Worm (Caenorhabditis elegans) whole organism, early embryonic: ENCODE results near the gene C49C3.15.

Source experiments
- B0310.2 ChIP-seq: sonication (generic microtip); optimal IDR thresholded peaks from 2 replicates; lab custom pipeline; 2016; ENCODE audit warnings: mild to moderate bottlenecking, missing genetic modification characterization, missing compliant biosample characterization
- F13C5.2 ChIP-seq: sonication (generic microtip); optimal IDR thresholded peaks from 2 replicates; lab custom pipeline; 2017; ENCODE audit warnings: mild to moderate bottlenecking, missing genetic modification characterization, inconsistent platforms, missing compliant biosample characterization
- aly-1 ChIP-seq: sonication (generic microtip); optimal IDR thresholded peaks from 2 replicates; lab custom pipeline; 2016; ENCODE audit warnings: missing genetic modification characterization, missing compliant biosample characterization
- ama-1 ChIP-seq: fragments of 150-350 bp; optimal IDR thresholded peaks from 2 replicates; lab custom pipeline; 2014
- ceh-13 ChIP-seq: fragments of 200-800 bp; sonication (Bioruptor generic); optimal IDR thresholded peaks from 2 replicates; lab custom pipeline; 2018; ENCODE audit warnings: mild to moderate bottlenecking, missing genetic modification characterization, missing compliant biosample characterization
- ceh-36 ChIP-seq: sonication (generic microtip); optimal IDR thresholded peaks from 2 replicates; lab custom pipeline; 2016; ENCODE audit warnings: missing genetic modification characterization, inconsistent platforms, missing compliant biosample characterization
- ets-7 ChIP-seq: sonication (generic microtip); optimal IDR thresholded peaks from 2 replicates; lab custom pipeline; 2016; ENCODE audit warnings: missing genotype, missing genetic modification characterization, missing compliant biosample characterization
- flt-1 ChIP-seq: fragments of 200-800 bp; sonication (Bioruptor generic); IDR thresholded peaks from 2 replicates; pipeline ENCODE4 v1.3.6; 2022; ENCODE audit warnings: missing genetic modification characterization, missing compliant biosample characterization
- hmbx-1 ChIP-seq: sonication (generic microtip); optimal IDR thresholded peaks from 2 replicates; lab custom pipeline; 2016; ENCODE audit warnings: mild to moderate bottlenecking, missing genetic modification characterization, missing compliant biosample characterization
- hmg-4 ChIP-seq: fragments of 200-800 bp; sonication (Bioruptor generic); optimal IDR thresholded peaks from 2 replicates; lab custom pipeline; 2018; ENCODE audit warnings: mild to moderate bottlenecking, missing genetic modification characterization, missing compliant biosample characterization
- hnd-1 ChIP-seq: sonication (generic microtip); optimal IDR thresholded peaks from 2 replicates; lab custom pipeline; 2016; ENCODE audit warnings: missing genetic modification characterization, missing compliant biosample characterization
- pes-1 ChIP-seq: fragments of 200-800 bp; sonication (Bioruptor generic); IDR thresholded peaks from 2 replicates; pipeline ENCODE4 v1.3.6; 2022; ENCODE audit warnings: missing genetic modification reagents, missing genetic modification characterization, missing compliant biosample characterization
- scrt-1 ChIP-seq: fragments of 200-800 bp; sonication (Bioruptor generic); IDR thresholded peaks from 2 replicates; pipeline ENCODE4 v1.3.6; 2022; ENCODE audit warnings: missing genetic modification characterization, missing compliant biosample characterization
- sea-1 ChIP-seq: fragments of 200-800 bp; sonication (Bioruptor generic); conservative IDR thresholded peaks from 2 replicates; pipeline ENCODE4 v1.3.6; 2022; ENCODE audit warnings: missing genetic modification characterization, missing compliant biosample characterization
- tbx-11 ChIP-seq: fragments of 200-800 bp; sonication (Bioruptor generic); IDR thresholded peaks from 2 replicates; pipeline ENCODE4 v1.3.6; 2022; ENCODE audit warnings: missing genetic modification characterization, missing compliant biosample characterization
- tbx-37 ChIP-seq: fragments of 200-800 bp; sonication (Bioruptor generic); conservative IDR thresholded peaks from 2 replicates; pipeline ENCODE4 v1.3.6; 2022; ENCODE audit warnings: missing genetic modification reagents, missing genetic modification characterization, missing compliant biosample characterization
- tra-4 ChIP-seq: sonication (generic microtip); optimal IDR thresholded peaks from 2 replicates; lab custom pipeline; 2017; ENCODE audit warnings: missing genetic modification characterization, missing compliant biosample characterization

Gene C49C3.15

DNA sequence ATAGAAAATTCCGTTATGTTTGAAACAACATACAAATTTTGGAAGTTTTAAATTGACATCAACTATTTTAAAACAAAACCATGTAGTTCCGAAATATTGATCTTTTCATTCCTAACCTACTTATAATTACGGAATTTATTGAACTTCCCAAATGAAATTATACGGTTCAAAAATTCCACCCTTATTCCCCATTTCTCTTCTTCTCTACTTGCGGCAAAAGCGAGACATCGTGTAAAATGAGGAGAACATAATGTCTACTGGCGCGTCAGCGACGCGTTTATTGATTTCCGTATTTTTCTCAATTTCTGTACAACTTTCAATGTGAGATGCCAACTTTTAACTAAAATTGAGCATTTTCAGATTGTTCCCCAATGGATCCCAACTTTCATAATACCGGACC lies 5.2 kb upstream of the C49C3.15 start, which contains the start of gene ceh-88:
Gene ceh-88, plus strand, starts transcription at position 355 of the 400 bp plus-strand sequence.
- no peak for TF ChIP-seq sea-1 (GFP tag; lab: Robert Waterston, UW)
- no peak for TF ChIP-seq ama-1
- TF ChIP-seq scrt-1, result no peak
- no peak for TF ChIP-seq hmbx-1 (tag; lab: Kevin White, UChicago)
- no peak for TF ChIP-seq flt-1 (GFP tag; lab: Robert Waterston, UW)
- no peak for TF ChIP-seq pes-1
- TF ChIP-seq ceh-36 (tag; lab: Kevin White, UChicago), result no peak
- TF ChIP-seq tbx-37 (GFP tag; lab: Robert Waterston, UW), result no peak
- TF ChIP-seq hnd-1, result no peak
- no peak for TF ChIP-seq aly-1 (tag; lab: Kevin White, UChicago)
- no peak for TF ChIP-seq tbx-11 (GFP tag; lab: Robert Waterston, UW)
- no peak for TF ChIP-seq ceh-13 (GFP tag; lab: Kevin White, UChicago)
- TF ChIP-seq B0310.2 (tag; lab: Kevin White, UChicago), result no peak
- no peak for TF ChIP-seq tra-4 (tag; lab: Kevin White, UChicago)
- TF ChIP-seq F13C5.2 (tag; lab: Kevin White, UChicago), result no peak
- TF ChIP-seq ets-7, result no peak

DNA sequence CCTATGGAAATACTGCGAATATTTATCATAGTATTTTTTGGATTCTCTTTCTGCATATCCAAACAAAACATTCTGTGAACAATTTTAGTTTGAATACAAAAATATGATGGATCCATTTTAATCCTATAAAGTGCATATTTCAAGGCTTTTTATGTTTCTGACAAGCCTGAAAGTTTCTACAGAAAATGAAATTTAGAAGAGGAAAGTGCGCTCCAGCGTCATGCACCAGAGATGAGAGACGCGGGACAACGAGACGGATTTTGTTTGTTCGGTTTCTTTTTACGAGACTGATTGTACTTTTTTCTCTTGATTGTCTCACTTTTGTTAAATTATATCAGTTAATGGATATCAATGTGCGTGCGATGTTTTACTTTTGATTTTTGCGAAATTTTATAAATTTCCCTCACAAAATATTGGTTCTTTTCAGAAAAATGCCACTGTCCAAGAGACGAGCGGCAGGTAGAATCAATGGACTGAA lies 2.9 kb upstream of the C49C3.15 start, which contains the start of gene C49C3.6:
Gene C49C3.6, plus strand, starts transcription at position 428 of the 478 bp plus-strand sequence.
- TF ChIP-seq tbx-11 (GFP tag; lab: Robert Waterston, UW) (no peak), aly-1 (tag; lab: Kevin White, UChicago) (no peak), tra-4 (tag; lab: Kevin White, UChicago) (no peak), ceh-13 (GFP tag; lab: Kevin White, UChicago) (no peak), hnd-1 (no peak), ceh-36 (tag; lab: Kevin White, UChicago) (no peak), ets-7 (no peak), scrt-1 (no peak), hmg-4 (GFP tag; lab: Kevin White, UChicago) (no peak), B0310.2 (tag; lab: Kevin White, UChicago) (no peak)

DNA sequence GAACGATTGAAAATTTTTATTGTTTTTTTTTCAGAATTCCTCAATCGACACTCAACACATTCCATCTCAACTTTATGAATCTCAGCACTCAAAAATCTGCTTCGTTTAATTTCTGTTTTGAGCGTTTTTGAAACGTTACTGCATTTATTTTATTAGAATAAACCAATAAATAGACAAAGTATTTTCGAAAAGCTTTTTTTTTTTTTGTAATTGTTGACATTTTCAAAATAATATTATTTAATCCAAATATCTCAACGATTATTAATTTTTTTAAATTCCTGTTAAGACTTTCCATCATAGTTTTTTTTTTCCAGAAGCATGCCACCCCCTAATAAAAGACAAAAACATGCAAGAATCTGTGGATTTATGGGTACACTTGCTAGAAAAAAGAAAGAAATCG lies 1.8 kb upstream of the C49C3.15 start, which contains the start of gene C49C3.7:
Gene C49C3.7, plus strand, starts transcription at position 301 of the 400 bp plus-strand sequence.
- TF ChIP-seq sea-1 (GFP tag; lab: Robert Waterston, UW), result no peak

DNA sequence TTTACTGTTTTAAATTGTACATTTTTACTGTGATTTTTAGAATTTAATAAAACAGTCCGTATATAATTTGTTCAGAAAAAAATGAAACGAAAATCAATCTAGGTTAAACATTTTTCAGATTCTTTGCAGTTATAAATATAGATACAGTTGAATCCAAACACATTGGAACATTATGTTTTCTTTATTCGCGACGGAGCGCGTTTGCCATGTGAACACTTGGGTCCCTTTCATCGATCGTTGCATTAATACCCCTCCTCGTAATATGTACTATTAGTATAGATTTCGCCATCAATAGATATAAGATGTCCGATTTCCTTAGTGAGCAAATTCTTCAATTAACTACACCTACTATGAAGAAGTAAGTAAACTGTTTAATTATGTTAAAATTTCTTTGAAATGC lies 1.0 kb downstream of the C49C3.15 start, which contains the start of gene C49C3.8:
Gene C49C3.8, plus strand, starts transcription at position 173 of the 400 bp plus-strand sequence.
- TF ChIP-seq sea-1 (GFP tag; lab: Robert Waterston, UW) (no peak), tra-4 (tag; lab: Kevin White, UChicago) (no peak), pes-1 (no peak), ceh-36 (tag; lab: Kevin White, UChicago) (no peak), scrt-1 (no peak), B0310.2 (tag; lab: Kevin White, UChicago) (no peak), hmbx-1 (tag; lab: Kevin White, UChicago) (no peak), aly-1 (tag; lab: Kevin White, UChicago) (no peak), F13C5.2 (tag; lab: Kevin White, UChicago) (no peak), tbx-11 (GFP tag; lab: Robert Waterston, UW) (no peak), flt-1 (GFP tag; lab: Robert Waterston, UW) (no peak), ama-1 (no peak), hmg-4 (GFP tag; lab: Kevin White, UChicago) (no peak), tbx-37 (GFP tag; lab: Robert Waterston, UW) (no peak), ets-7 (no peak), hnd-1 (no peak), ceh-13 (GFP tag; lab: Kevin White, UChicago) (no peak)

DNA sequence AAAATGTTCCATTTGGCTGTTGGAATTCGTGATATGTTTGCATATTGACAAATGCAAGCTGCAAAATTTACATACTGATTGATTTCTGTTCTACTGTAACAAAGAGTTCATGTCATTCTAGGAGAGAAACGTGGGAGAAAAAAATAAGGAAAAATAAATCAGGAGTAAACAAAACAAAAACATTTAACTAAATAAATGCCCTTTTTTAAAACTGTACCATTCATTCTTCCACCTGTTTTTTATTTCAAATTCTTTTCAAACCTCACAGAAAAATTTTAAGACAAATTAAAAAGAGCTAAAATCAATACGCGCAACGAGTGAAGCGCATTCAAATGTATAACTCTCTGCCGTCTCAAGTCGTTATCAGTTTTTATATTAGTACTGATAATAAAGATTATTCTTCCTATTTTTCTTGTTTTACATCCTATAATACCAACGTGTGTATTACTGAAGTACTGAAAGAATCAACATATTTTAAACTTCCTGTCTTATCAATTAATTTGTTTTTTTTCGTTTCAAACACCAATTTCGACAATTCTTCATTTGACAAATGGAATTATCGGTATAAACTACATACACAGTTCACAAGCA lies 5.0 kb downstream of the C49C3.15 start, which contains the start of gene C49C3.10:
Gene C49C3.10, minus strand, starts transcription at position 51 of the 591 bp plus-strand sequence.
- TF ChIP-seq ceh-36 (tag; lab: Kevin White, UChicago) (no peak), B0310.2 (tag; lab: Kevin White, UChicago) (no peak), hnd-1 (no peak), ceh-13 (GFP tag; lab: Kevin White, UChicago) (no peak), pes-1 (no peak), F13C5.2 (tag; lab: Kevin White, UChicago) (no peak), aly-1 (tag; lab: Kevin White, UChicago) (no peak), ets-7 (no peak), tbx-37 (GFP tag; lab: Robert Waterston, UW) (no peak), tbx-11 (GFP tag; lab: Robert Waterston, UW) (no peak), tra-4 (tag; lab: Kevin White, UChicago) (no peak), sea-1 (GFP tag; lab: Robert Waterston, UW) (no peak), hmg-4 (GFP tag; lab: Kevin White, UChicago) (no peak), ama-1 (no peak), hmbx-1 (tag; lab: Kevin White, UChicago) (no peak), scrt-1 (no peak), flt-1 (GFP tag; lab: Robert Waterston, UW) (no peak)

DNA sequence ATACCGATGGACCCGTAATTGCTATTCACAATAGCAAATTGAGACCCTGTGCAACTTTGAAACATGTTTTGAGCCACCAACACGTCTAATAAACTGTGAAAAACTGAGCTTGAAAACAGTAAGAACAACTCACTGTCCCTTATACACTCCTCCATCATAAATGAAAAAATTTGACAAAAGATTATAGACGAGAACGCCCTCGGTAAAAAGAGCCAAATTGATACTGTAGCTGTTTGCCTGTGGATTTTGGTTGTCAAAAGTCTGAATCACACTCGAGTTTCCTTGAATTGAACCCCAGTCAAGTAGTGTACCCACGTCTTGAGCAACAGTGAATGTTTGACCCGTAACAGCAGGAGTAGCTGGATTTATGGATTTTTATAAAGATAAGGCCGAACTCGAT lies 7.0 kb downstream of the C49C3.15 start:
- TF ChIP-seq hnd-1 (no peak), ceh-13 (GFP tag; lab: Kevin White, UChicago) (no peak), tra-4 (tag; lab: Kevin White, UChicago) (no peak), hmbx-1 (tag; lab: Kevin White, UChicago) (no peak), scrt-1 (no peak), ceh-36 (tag; lab: Kevin White, UChicago) (no peak), pes-1 (no peak), sea-1 (GFP tag; lab: Robert Waterston, UW) (no peak), ama-1 (no peak), F13C5.2 (tag; lab: Kevin White, UChicago) (no peak), hmg-4 (GFP tag; lab: Kevin White, UChicago) (no peak), aly-1 (tag; lab: Kevin White, UChicago) (no peak), ets-7 (no peak), tbx-37 (GFP tag; lab: Robert Waterston, UW) (no peak), B0310.2 (tag; lab: Kevin White, UChicago) (no peak), tbx-11 (GFP tag; lab: Robert Waterston, UW) (no peak), flt-1 (GFP tag; lab: Robert Waterston, UW) (no peak)
